Worm (Caenorhabditis elegans) whole organism, L4 larva: Measurements from ENCODE around the gene nhr-76.
A peak's percentile ranks its signal among the peaks of the same experiment; 100 is the strongest.

Experiments
- D1046.2 ChIP-seq: fragments of 200-800 bp; sonication (Bioruptor generic); IDR thresholded peaks from 2 replicates; pipeline ENCODE4 v1.3.6; 2022; ENCODE audit warnings: missing genetic modification characterization, missing compliant biosample characterization
- F26F4.8 ChIP-seq: fragments of 200-800 bp; sonication (Bioruptor generic); conservative IDR thresholded peaks from 2 replicates; pipeline ENCODE4 v1.3.6; 2022; ENCODE audit warnings: missing genetic modification characterization, missing compliant biosample characterization
- F49E8.2 ChIP-seq: sonication (generic microtip); optimal IDR thresholded peaks from 2 replicates; lab custom pipeline; 2016; ENCODE audit warnings: missing compliant biosample characterization, mild to moderate bottlenecking, missing genetic modification characterization, borderline replicate concordance
- Y48G9A.11 ChIP-seq: fragments of 200-800 bp; sonication (Bioruptor generic); IDR thresholded peaks from 2 replicates; pipeline ENCODE4 v1.3.6; 2022; ENCODE audit warnings: missing genetic modification reagents, missing genetic modification characterization, missing compliant biosample characterization
- aha-1 ChIP-seq: fragments of 150-350 bp; peaks from one replicate; lab custom pipeline; 2014; ENCODE audit warnings: missing biosample characterization, missing genetic modification characterization
- aly-2 ChIP-seq: sonication (generic microtip); optimal IDR thresholded peaks from 2 replicates; lab custom pipeline; 2018; ENCODE audit warnings: missing biosample characterization, missing genetic modification characterization
- arid-1 ChIP-seq: fragments of 200-800 bp; sonication (Bioruptor generic); conservative IDR thresholded peaks from 2 replicates; pipeline ENCODE4 v1.3.6; 2022; ENCODE audit warnings: missing genetic modification reagents, missing genetic modification characterization, missing compliant biosample characterization
- ceh-44 ChIP-seq: fragments of 200-800 bp; sonication (Bioruptor generic); IDR thresholded peaks from 2 replicates; pipeline ENCODE4 v1.3.6; 2022; ENCODE audit warnings: missing genetic modification reagents, missing genetic modification characterization, missing compliant biosample characterization
- daf-16 ChIP-seq, 3 experiments: sonication (generic microtip); optimal IDR thresholded peaks; 2 replicates each; lab custom pipeline; 2016 to 2017; ENCODE audit warnings: missing genetic modification characterization in 3 of 3, missing genetic modification reagents in 3 of 3, mild to moderate bottlenecking in 2 of 3, missing compliant biosample characterization in 2 of 3, missing biosample characterization in 1 of 3, moderate library complexity in 1 of 3
- dmd-6 ChIP-seq: fragments of 200-800 bp; sonication (Bioruptor generic); IDR thresholded peaks from 2 replicates; pipeline ENCODE4 v1.3.6; 2022; ENCODE audit warnings: missing genetic modification reagents, missing genetic modification characterization, missing compliant biosample characterization
- dmd-9 ChIP-seq: fragments of 200-800 bp; sonication (Bioruptor generic); IDR thresholded peaks from 2 replicates; pipeline ENCODE4 v1.3.6; 2022; ENCODE audit warnings: missing genetic modification reagents, missing genetic modification characterization, missing compliant biosample characterization
- hif-1 ChIP-seq, 2 experiments: sonication (generic microtip); optimal IDR thresholded peaks; 2 replicates each; lab custom pipeline; 2016 to 2017; ENCODE audit warnings: missing compliant biosample characterization in 2 of 2, missing genetic modification characterization in 2 of 2, missing genetic modification reagents in 2 of 2, missing genotype in 2 of 2, mild to moderate bottlenecking in 1 of 2
- hlh-30 ChIP-seq: sonication (generic microtip); optimal IDR thresholded peaks from 2 replicates; lab custom pipeline; 2017; ENCODE audit warnings: antibody characterized with exemption, mild to moderate bottlenecking, missing genetic modification characterization, missing compliant biosample characterization; ENCODE audit not compliant: insufficient read depth
- hmg-1.1 ChIP-seq: fragments of 200-800 bp; sonication (Bioruptor generic); IDR thresholded peaks from 2 replicates; pipeline ENCODE4 v1.3.6; 2022; ENCODE audit warnings: missing genetic modification reagents, missing genetic modification characterization, missing compliant biosample characterization
- jun-1 ChIP-seq: fragments of 150-350 bp; optimal IDR thresholded peaks from 2 replicates; lab custom pipeline; 2014; ENCODE audit warnings: missing biosample characterization, missing genetic modification reagents, missing genetic modification characterization
- lim-7 ChIP-seq: fragments of 200-800 bp; sonication (Bioruptor generic); IDR thresholded peaks from 2 replicates; pipeline ENCODE4 v1.3.6; 2022; ENCODE audit warnings: missing genetic modification characterization, missing compliant biosample characterization
- lin-1 ChIP-seq: fragments of 200-800 bp; sonication (Bioruptor generic); IDR thresholded peaks from 2 replicates; pipeline ENCODE4 v1.3.6; 2022; ENCODE audit warnings: missing genetic modification reagents, missing genetic modification characterization, missing compliant biosample characterization
- lin-13 ChIP-seq: fragments of 150-350 bp; optimal IDR thresholded peaks from 2 replicates; lab custom pipeline; 2014; ENCODE audit warnings: missing biosample characterization, missing genetic modification reagents, missing genetic modification characterization
- lin-15B ChIP-seq: fragments of 150-350 bp; sonication (generic microtip); optimal IDR thresholded peaks from 3 replicates; lab custom pipeline; 2014; ENCODE audit warnings: missing biosample characterization, missing genetic modification characterization
- lin-38 ChIP-seq: fragments of 200-800 bp; sonication (Bioruptor generic); IDR thresholded peaks from 2 replicates; pipeline ENCODE4 v1.3.6; 2022; ENCODE audit warnings: missing genetic modification reagents, missing genetic modification characterization, missing compliant biosample characterization
- lin-39 ChIP-seq: fragments of 150-350 bp; optimal IDR thresholded peaks from 2 replicates; lab custom pipeline; 2014; ENCODE audit warnings: missing biosample characterization, missing genetic modification reagents, missing genetic modification characterization
- madf-5 ChIP-seq, 2 experiments: fragments of 200-800 bp; sonication (Bioruptor generic); IDR thresholded peaks; 2 replicates each; pipeline ENCODE4 v1.3.6; 2022; ENCODE audit warnings: missing compliant biosample characterization in 2 of 2, missing genetic modification characterization in 2 of 2
- mdt-29 ChIP-seq: fragments of 200-800 bp; sonication (Bioruptor generic); IDR thresholded peaks from 2 replicates; pipeline ENCODE4 v1.3.6; 2022; ENCODE audit warnings: missing genetic modification reagents, missing genetic modification characterization, missing compliant biosample characterization
- nhr-10 ChIP-seq: fragments of 150-350 bp; optimal IDR thresholded peaks from 2 replicates; lab custom pipeline; 2014; ENCODE audit warnings: missing biosample characterization, missing genetic modification characterization
- nhr-102 ChIP-seq: sonication (generic microtip); optimal IDR thresholded peaks from 2 replicates; lab custom pipeline; 2016; ENCODE audit warnings: mild to moderate bottlenecking, missing genetic modification characterization, moderate library complexity, missing compliant biosample characterization
- nhr-111 ChIP-seq: fragments of 200-800 bp; sonication (Bioruptor generic); optimal IDR thresholded peaks from 2 replicates; lab custom pipeline; 2018; ENCODE audit warnings: mild to moderate bottlenecking, missing genetic modification characterization, missing compliant biosample characterization
- nhr-41 ChIP-seq: fragments of 200-800 bp; sonication (Bioruptor generic); IDR thresholded peaks from 2 replicates; pipeline ENCODE4 v1.3.6; 2022; ENCODE audit warnings: missing genetic modification reagents, missing genetic modification characterization, missing compliant biosample characterization
- nhr-48 ChIP-seq: sonication (generic microtip); optimal IDR thresholded peaks from 2 replicates; lab custom pipeline; 2016; ENCODE audit warnings: mild to moderate bottlenecking, missing genetic modification characterization, missing compliant biosample characterization
- nhr-77 ChIP-seq: fragments of 150-350 bp; optimal IDR thresholded peaks from 2 replicates; lab custom pipeline; 2014; ENCODE audit warnings: missing biosample characterization, missing genetic modification characterization
- pqm-1 ChIP-seq: sonication (generic microtip); optimal IDR thresholded peaks from 2 replicates; lab custom pipeline; 2017; ENCODE audit warnings: missing biosample characterization, missing genetic modification characterization
- snpc-4 ChIP-seq: fragments of 150-350 bp; optimal IDR thresholded peaks from 2 replicates; lab custom pipeline; 2014; ENCODE audit warnings: missing biosample characterization, missing genetic modification characterization
- spr-3 ChIP-seq: fragments of 200-800 bp; sonication (Bioruptor generic); optimal IDR thresholded peaks from 2 replicates; lab custom pipeline; 2018; ENCODE audit warnings: mild to moderate bottlenecking, missing genetic modification characterization, missing compliant biosample characterization
- unc-130 ChIP-seq: sonication (generic microtip); optimal IDR thresholded peaks from 2 replicates; lab custom pipeline; 2016; ENCODE audit warnings: missing genetic modification reagents, missing genetic modification characterization, missing compliant biosample characterization
- zfp-2 ChIP-seq: sonication (generic microtip); optimal IDR thresholded peaks from 2 replicates; lab custom pipeline; 2016; ENCODE audit warnings: mild to moderate bottlenecking, missing genetic modification characterization, missing compliant biosample characterization
- zip-2 ChIP-seq: fragments of 150-350 bp; optimal IDR thresholded peaks from 2 replicates; lab custom pipeline; 2014; ENCODE audit warnings: missing biosample characterization, missing genetic modification characterization
- ztf-7 ChIP-seq: fragments of 150-350 bp; optimal IDR thresholded peaks from 2 replicates; lab custom pipeline; 2014; ENCODE audit warnings: missing biosample characterization, missing genetic modification characterization

Gene nhr-76

ce11 chrIV:605431-605830 is 21.9 kb upstream of the nhr-76 start (continued):
- TF ChIP-seq nhr-111 (no peak), snpc-4 (no peak), aly-2 (tag; lab: Kevin White, UChicago) (no peak), zfp-2 (tag; lab: Kevin White, UChicago) (no peak), Y48G9A.11 (GFP tag; lab: Robert Waterston, UW) (0 out of 2 replicates have a peak, but pooled peaks have one; percentile 36), lin-39 (no peak), F26F4.8 (GFP tag; lab: Robert Waterston, UW) (no peak), mdt-29 (GFP tag; lab: Robert Waterston, UW) (no peak), lin-13 (GFP tag; lab: Kevin White, UChicago) (no peak), dmd-6 (GFP tag; lab: Robert Waterston, UW) (no peak), lin-1 (GFP tag; lab: Robert Waterston, UW) (no peak), unc-130 (GFP tag; lab: Kevin White, UChicago) (no peak), nhr-10 (tag; lab: Kevin White, UChicago) (no peak), pqm-1 (no peak), lin-15B (no peak), nhr-48 (tag; lab: Kevin White, UChicago) (no peak), zip-2 (tag; lab: Kevin White, UChicago) (no peak), hif-1 (tag; optimal IDR thresholded peaks at IDR 0.05; lab: Kevin White, UChicago) (no peak), spr-3 (GFP tag; lab: Kevin White, UChicago) (no peak), ztf-7 (tag; lab: Kevin White, UChicago) (no peak), nhr-77 (tag; lab: Kevin White, UChicago) (no peak)

ce11 chrIV:606055-606454 is 21.3 kb upstream of the nhr-76 start, which contains the start of gene inx-18:
TSS of gene inx-18 (plus strand) at chrIV:606355.
- TF ChIP-seq jun-1 (tag; lab: Kevin White, UChicago) (no peak), nhr-41 (GFP tag; lab: Robert Waterston, UW) (no peak), ceh-44 (GFP tag; lab: Robert Waterston, UW) (no peak), hmg-1.1 (no peak), nhr-111 (no peak), aha-1 (tag; lab: Kevin White, UChicago) (peak; percentile 41), lin-38 (GFP tag; lab: Robert Waterston, UW) (no peak), lim-7 (GFP tag; lab: Robert Waterston, UW) (no peak), D1046.2 (GFP tag; lab: Robert Waterston, UW) (0 out of 2 replicates have a peak, but pooled peaks have one; percentile 52)

ce11 chrIV:607628-608027 is 19.7 kb upstream of the nhr-76 start:
- TF ChIP-seq hlh-30 (tag; lab: Kevin White, UChicago) (peak; percentile 20), F49E8.2 (no peak), daf-16 (GFP tag; optimal IDR thresholded peaks at IDR 0.05; lab: Kevin White, UChicago) (peak in 1 of 2 experiments; percentile 20), daf-16 (tag; optimal IDR thresholded peaks at IDR 0.05; lab: Kevin White, UChicago) (no peak), arid-1 (GFP tag; lab: Robert Waterston, UW) (no peak), nhr-102 (tag; lab: Kevin White, UChicago) (no peak), madf-5 (GFP tag; IDR thresholded peaks at IDR 0.05; lab: Robert Waterston, UW) (no peak)
- TF ChIP-seq, all 104 proteins: peak for 2

- TF ChIP-seq dmd-9 (GFP tag; lab: Robert Waterston, UW), result no peak
These were observed 14.2 kb upstream of the nhr-76 start for ce11 chrIV:613155-613554.
